Worm (Caenorhabditis elegans) whole organism, young adult: Measurements from ENCODE around the gene clec-175.

Source experiments
- B0261.1 ChIP-seq: sonication (generic microtip); optimal IDR thresholded peaks from 2 replicates; lab custom pipeline; 2016; ENCODE audit warnings: mild to moderate bottlenecking, missing genetic modification characterization, moderate library complexity, missing compliant biosample characterization
- B0336.3 ChIP-seq: fragments of 200-800 bp; sonication (Bioruptor generic); IDR thresholded peaks from 2 replicates; pipeline ENCODE4 v1.3.6; 2022; ENCODE audit warnings: missing genetic modification characterization, missing compliant biosample characterization
- D2030.7 ChIP-seq: fragments of 200-800 bp; sonication (Bioruptor generic); IDR thresholded peaks from 2 replicates; pipeline ENCODE4 v1.3.6; 2022; ENCODE audit warnings: missing genetic modification reagents, missing genetic modification characterization, missing compliant biosample characterization
- F22D6.2 ChIP-seq: sonication (generic microtip); optimal IDR thresholded peaks from 2 replicates; lab custom pipeline; 2016; ENCODE audit warnings: mild to moderate bottlenecking, missing genetic modification characterization, missing compliant biosample characterization
- F33H1.4 ChIP-seq: fragments of 200-800 bp; sonication (Bioruptor generic); IDR thresholded peaks from 2 replicates; pipeline ENCODE4 v1.3.6; 2022; ENCODE audit warnings: missing genetic modification reagents, missing genetic modification characterization, missing compliant biosample characterization
- F39B2.1 ChIP-seq: fragments of 200-800 bp; sonication (Bioruptor generic); IDR thresholded peaks from 2 replicates; pipeline ENCODE4 v1.3.6; 2022; ENCODE audit warnings: missing genetic modification reagents, missing genetic modification characterization, missing compliant biosample characterization
- F57A8.1 ChIP-seq: fragments of 200-800 bp; sonication (Bioruptor generic); optimal IDR thresholded peaks from 2 replicates; lab custom pipeline; 2018; ENCODE audit warnings: mild to moderate bottlenecking, missing genetic modification characterization, moderate library complexity, missing compliant biosample characterization
- T07F8.4 ChIP-seq: sonication (generic microtip); optimal IDR thresholded peaks from 2 replicates; lab custom pipeline; 2016; ENCODE audit warnings: mild to moderate bottlenecking, missing genetic modification characterization, moderate library complexity, missing compliant biosample characterization
- T26A5.8 ChIP-seq: sonication (generic microtip); optimal IDR thresholded peaks from 2 replicates; lab custom pipeline; 2016; ENCODE audit warnings: missing genetic modification characterization, missing compliant biosample characterization
- Y53G8AR.9 ChIP-seq: fragments of 200-800 bp; sonication (Bioruptor generic); conservative IDR thresholded peaks from 2 replicates; pipeline ENCODE4 v1.3.6; 2022; ENCODE audit warnings: missing genetic modification reagents, missing genetic modification characterization, missing compliant biosample characterization
- aptf-2 ChIP-seq: fragments of 200-800 bp; sonication (Bioruptor generic); conservative IDR thresholded peaks from 2 replicates; pipeline ENCODE4 v1.3.6; 2022; ENCODE audit warnings: missing genetic modification reagents, missing genetic modification characterization, missing compliant biosample characterization
- aptf-3 ChIP-seq: fragments of 200-800 bp; sonication (Bioruptor generic); IDR thresholded peaks from 2 replicates; pipeline ENCODE4 v1.3.6; 2022; ENCODE audit warnings: missing genetic modification characterization, missing compliant biosample characterization
- atf-7 ChIP-seq: sonication (generic microtip); optimal IDR thresholded peaks from 2 replicates; lab custom pipeline; 2017; ENCODE audit warnings: mild to moderate bottlenecking, missing genetic modification characterization, missing compliant biosample characterization
- athp-1 ChIP-seq: sonication (generic microtip); optimal IDR thresholded peaks from 2 replicates; lab custom pipeline; 2017; ENCODE audit warnings: mild to moderate bottlenecking, missing genetic modification characterization, missing compliant biosample characterization
- ccch-3 ChIP-seq: fragments of 200-800 bp; sonication (Bioruptor generic); optimal IDR thresholded peaks from 2 replicates; lab custom pipeline; 2018; ENCODE audit warnings: mild to moderate bottlenecking, missing genetic modification characterization, missing compliant biosample characterization
- cebp-2 ChIP-seq: fragments of 200-800 bp; sonication (Bioruptor generic); IDR thresholded peaks from 2 replicates; pipeline ENCODE4 v1.3.6; 2022; ENCODE audit warnings: missing genetic modification characterization, missing compliant biosample characterization
- ceh-100 ChIP-seq: fragments of 200-800 bp; sonication (Bioruptor generic); IDR thresholded peaks from 2 replicates; pipeline ENCODE4 v1.3.6; 2022; ENCODE audit warnings: missing genetic modification reagents, missing genetic modification characterization, missing compliant biosample characterization
- ceh-79 ChIP-seq: sonication (generic microtip); optimal IDR thresholded peaks from 2 replicates; lab custom pipeline; 2017; ENCODE audit warnings: mild to moderate bottlenecking, missing genetic modification characterization, missing compliant biosample characterization
- chd-7 ChIP-seq: sonication (generic microtip); optimal IDR thresholded peaks from 2 replicates; lab custom pipeline; 2016; ENCODE audit warnings: mild to moderate bottlenecking, missing genetic modification characterization, moderate library complexity, missing compliant biosample characterization
- efl-1 ChIP-seq: fragments of 150-350 bp; optimal IDR thresholded peaks from 2 replicates; lab custom pipeline; 2014; ENCODE audit warnings: missing biosample characterization, missing genetic modification reagents, missing genetic modification characterization
- egl-18 ChIP-seq: fragments of 200-800 bp; sonication (Bioruptor generic); IDR thresholded peaks from 2 replicates; pipeline ENCODE4 v1.3.6; 2022; ENCODE audit warnings: missing genetic modification reagents, missing genetic modification characterization, missing compliant biosample characterization
- egl-44 ChIP-seq: fragments of 200-800 bp; sonication (Bioruptor generic); IDR thresholded peaks from 2 replicates; pipeline ENCODE4 v1.3.6; 2022; ENCODE audit warnings: missing genetic modification reagents, missing genetic modification characterization, missing compliant biosample characterization
- fkh-3 ChIP-seq: sonication (generic microtip); optimal IDR thresholded peaks from 2 replicates; lab custom pipeline; 2016; ENCODE audit warnings: mild to moderate bottlenecking, missing genetic modification characterization, missing compliant biosample characterization
- gei-17 ChIP-seq: fragments of 200-800 bp; sonication (Bioruptor generic); optimal IDR thresholded peaks from 2 replicates; lab custom pipeline; 2018; ENCODE audit warnings: mild to moderate bottlenecking, missing genetic modification characterization, missing compliant biosample characterization
- him-1 ChIP-seq: sonication (generic microtip); optimal IDR thresholded peaks from 2 replicates; lab custom pipeline; 2016; ENCODE audit warnings: missing genotype, missing genetic modification reagents, missing genetic modification characterization, missing compliant biosample characterization
- hlh-26 ChIP-seq: fragments of 200-800 bp; sonication (Bioruptor generic); conservative IDR thresholded peaks from 2 replicates; pipeline ENCODE4 v1.3.6; 2022; ENCODE audit warnings: missing genetic modification reagents, missing genetic modification characterization, missing compliant biosample characterization
- hmg-20 ChIP-seq: fragments of 200-800 bp; sonication (Bioruptor generic); IDR thresholded peaks from 2 replicates; pipeline ENCODE4 v1.3.6; 2022; ENCODE audit warnings: missing genetic modification reagents, missing genetic modification characterization, missing compliant biosample characterization
- hrde-1 ChIP-seq: sonication (generic microtip); optimal IDR thresholded peaks from 2 replicates; lab custom pipeline; 2016; ENCODE audit warnings: missing genetic modification characterization, mild to moderate bottlenecking, missing compliant biosample characterization, moderate library complexity, missing genotype, missing genetic modification reagents, borderline replicate concordance
- lin-26 ChIP-seq: fragments of 200-800 bp; sonication (Bioruptor generic); IDR thresholded peaks from 2 replicates; pipeline ENCODE4 v1.3.6; 2022; ENCODE audit warnings: missing genetic modification reagents, missing genetic modification characterization, missing compliant biosample characterization
- lsl-1 ChIP-seq: fragments of 200-800 bp; sonication (Bioruptor generic); optimal IDR thresholded peaks from 2 replicates; lab custom pipeline; 2018; ENCODE audit warnings: mild to moderate bottlenecking, missing genetic modification characterization, moderate library complexity, missing compliant biosample characterization
- lsy-27 ChIP-seq: sonication (generic microtip); optimal IDR thresholded peaks from 2 replicates; lab custom pipeline; 2017; ENCODE audit warnings: missing genetic modification characterization, mild to moderate bottlenecking, missing compliant biosample characterization, antibody characterized with exemption, missing genotype, borderline replicate concordance; ENCODE audit not compliant: insufficient read depth
- madf-6 ChIP-seq: fragments of 200-800 bp; sonication (Bioruptor generic); IDR thresholded peaks from 2 replicates; pipeline ENCODE4 v1.3.6; 2022; ENCODE audit warnings: missing genetic modification reagents, missing genetic modification characterization, missing compliant biosample characterization
- mcd-1 ChIP-seq: fragments of 200-800 bp; sonication (Bioruptor generic); IDR thresholded peaks from 2 replicates; pipeline ENCODE4 v1.3.6; 2022; ENCODE audit warnings: missing genetic modification reagents, missing genetic modification characterization, missing compliant biosample characterization
- mes-4 ChIP-seq: sonication (generic microtip); optimal IDR thresholded peaks from 2 replicates; lab custom pipeline; 2016; ENCODE audit warnings: missing genotype, missing genetic modification characterization, missing compliant biosample characterization
- nfya-1 ChIP-seq: sonication (generic microtip); optimal IDR thresholded peaks from 2 replicates; lab custom pipeline; 2017; ENCODE audit warnings: antibody characterized with exemption, missing compliant biosample characterization, missing genetic modification characterization, borderline replicate concordance; ENCODE audit not compliant: insufficient read depth
- nhr-120 ChIP-seq: fragments of 200-800 bp; sonication (Bioruptor generic); IDR thresholded peaks from 2 replicates; pipeline ENCODE4 v1.3.6; 2022; ENCODE audit warnings: missing genetic modification characterization, missing compliant biosample characterization
- nhr-179 ChIP-seq: sonication (generic microtip); optimal IDR thresholded peaks from 2 replicates; lab custom pipeline; 2016; ENCODE audit warnings: mild to moderate bottlenecking, missing genetic modification characterization, missing compliant biosample characterization
- pbrm-1 ChIP-seq: fragments of 200-800 bp; sonication (Bioruptor generic); IDR thresholded peaks from 2 replicates; pipeline ENCODE4 v1.3.6; 2022; ENCODE audit warnings: missing genetic modification reagents, missing genetic modification characterization, missing compliant biosample characterization
- rpc-1 ChIP-seq, 2 experiments: fragments of 150-350 bp in 1 of 2; sonication (generic microtip) in 1 of 2; optimal IDR thresholded peaks; 2 replicates each; lab custom pipeline; 2014 to 2018; ENCODE audit warnings: missing biosample characterization in 1 of 2, missing genetic modification characterization in 1 of 2, missing genetic modification reagents in 1 of 2, missing genotype in 1 of 2
- snpc-3.4 ChIP-seq: sonication (generic microtip); optimal IDR thresholded peaks from 2 replicates; lab custom pipeline; 2017; ENCODE audit warnings: missing genetic modification characterization, mild to moderate bottlenecking, missing compliant biosample characterization, antibody characterized with exemption, moderate library complexity, missing genotype, missing genetic modification reagents
- snpc-4 ChIP-seq, 5 experiments: fragments of 150-350 bp in 1 of 5; sonication (generic microtip) in 4 of 5; optimal IDR thresholded peaks; 2 replicates each; lab custom pipeline; 2014 to 2018; ENCODE audit warnings: missing genetic modification characterization in 5 of 5, missing biosample characterization in 3 of 5, antibody characterized with exemption in 2 of 5, mild to moderate bottlenecking in 2 of 5, missing compliant biosample characterization in 2 of 5, missing genotype in 2 of 5, moderate library complexity in 2 of 5, missing genetic modification reagents in 1 of 5
- tbx-9 ChIP-seq: sonication (generic microtip); optimal IDR thresholded peaks from 2 replicates; lab custom pipeline; 2016; ENCODE audit warnings: borderline replicate concordance, missing genetic modification characterization, inconsistent platforms, missing compliant biosample characterization
- tlf-1 ChIP-seq: fragments of 200-800 bp; sonication (Bioruptor generic); optimal IDR thresholded peaks from 2 replicates; lab custom pipeline; 2018; ENCODE audit warnings: mild to moderate bottlenecking, missing genetic modification characterization, missing compliant biosample characterization
- xnd-1 ChIP-seq: sonication (generic microtip); optimal IDR thresholded peaks from 2 replicates; lab custom pipeline; 2016; ENCODE audit warnings: missing genotype, missing genetic modification reagents, missing genetic modification characterization, missing compliant biosample characterization
- zim-3 ChIP-seq: sonication (generic microtip); optimal IDR thresholded peaks from 2 replicates; lab custom pipeline; 2017; ENCODE audit warnings: mild to moderate bottlenecking, missing genetic modification characterization, moderate library complexity, missing compliant biosample characterization
- ztf-25 ChIP-seq: fragments of 200-800 bp; sonication (Bioruptor generic); IDR thresholded peaks from 2 replicates; pipeline ENCODE4 v1.3.6; 2022; ENCODE audit warnings: missing genetic modification reagents, missing genetic modification characterization, missing compliant biosample characterization
- ztf-6 ChIP-seq: fragments of 200-800 bp; sonication (Bioruptor generic); IDR thresholded peaks from 2 replicates; pipeline ENCODE4 v1.3.6; 2022; ENCODE audit warnings: missing genetic modification reagents, missing genetic modification characterization, missing compliant biosample characterization

The clec-175 gene

ce11 chrIV:4390438-4390894 is 31.7 kb upstream of the clec-175 start, which contains the start of the genes rpl-7A and set-21 (continued):
- peak; percentile 55 for TF ChIP-seq snpc-4 (GFP tag; optimal IDR thresholded peaks at IDR 0.05; lab: Kevin White, UChicago)
- peak; percentile 25 to 82 (median 74) for TF ChIP-seq snpc-4 (tag; optimal IDR thresholded peaks at IDR 0.05; lab: Kevin White, UChicago)
- no peak for TF ChIP-seq lsy-27 (tag; lab: Kevin White, UChicago)
- TF ChIP-seq egl-18 (GFP tag; lab: Robert Waterston, UW), result peak; percentile 97
- TF ChIP-seq atf-7, result peak; percentile 85
- peak; percentile 98 for TF ChIP-seq pbrm-1 (GFP tag; lab: Robert Waterston, UW)
- peak; percentile 88 for TF ChIP-seq aptf-2 (GFP tag; lab: Robert Waterston, UW)
- TF ChIP-seq F33H1.4, result peak; percentile 96
- TF ChIP-seq cebp-2 (GFP tag; lab: Robert Waterston, UW), result peak; percentile 92; the same call in 1 of the 2 replicates
- peak; percentile 90 for TF ChIP-seq hmg-20 (GFP tag; lab: Robert Waterston, UW)
- TF ChIP-seq rpc-1 (optimal IDR thresholded peaks at IDR 0.05; lab: Kevin White, UChicago), result no peak
- no peak for TF ChIP-seq rpc-1 (tag; optimal IDR thresholded peaks at IDR 0.05; lab: Kevin White, UChicago)
- peak; percentile 100 for TF ChIP-seq mcd-1 (GFP tag; lab: Robert Waterston, UW)
- peak; percentile 92 for TF ChIP-seq ceh-100 (GFP tag; lab: Robert Waterston, UW)
- no peak for TF ChIP-seq nhr-120 (GFP tag; lab: Robert Waterston, UW)
- 0 out of 2 replicates have a peak, but pooled peaks have one; percentile 19 for TF ChIP-seq ztf-25 (GFP tag; lab: Robert Waterston, UW)
- TF ChIP-seq T26A5.8 (tag; lab: Kevin White, UChicago), result no peak
- no peak for TF ChIP-seq zim-3 (tag; lab: Kevin White, UChicago)
- peak; percentile 89 for TF ChIP-seq ztf-6
- no peak for TF ChIP-seq T07F8.4 (tag; lab: Kevin White, UChicago)
- TF ChIP-seq F57A8.1 (GFP tag; lab: Kevin White, UChicago), result no peak
- TF ChIP-seq gei-17 (GFP tag; lab: Kevin White, UChicago), result peak; percentile 68
- no peak for TF ChIP-seq ceh-79 (tag; lab: Kevin White, UChicago)
- TF ChIP-seq xnd-1 (tag; lab: Kevin White, UChicago), result peak; percentile 67
- peak; percentile 89 for TF ChIP-seq efl-1 (GFP tag; lab: Kevin White, UChicago)
- peak; percentile 62; the same call in 1 of the 2 replicates for TF ChIP-seq egl-44
- no peak for TF ChIP-seq fkh-3 (tag; lab: Kevin White, UChicago)
- peak; percentile 90 for TF ChIP-seq B0336.3
- peak; percentile 72 for TF ChIP-seq chd-7
- TF ChIP-seq D2030.7, result peak; percentile 97
- TF ChIP-seq ccch-3, result no peak
- TF ChIP-seq lsl-1 (GFP tag; lab: Kevin White, UChicago), result peak; percentile 83
- TF ChIP-seq aptf-3, result no peak
- no peak for TF ChIP-seq nhr-179
- TF ChIP-seq snpc-3.4, result peak; percentile 77
- TF ChIP-seq nfya-1 (tag; lab: Kevin White, UChicago), result no peak
- no peak for TF ChIP-seq mes-4 (tag; lab: Kevin White, UChicago)
- peak; percentile 25; the same call in 1 of the 2 replicates for TF ChIP-seq lin-26 (GFP tag; lab: Robert Waterston, UW)
- TF ChIP-seq B0261.1 (tag; lab: Kevin White, UChicago), result no peak
- TF ChIP-seq tbx-9, result no peak
- TF ChIP-seq athp-1 (tag; lab: Kevin White, UChicago), result peak; percentile 81
- TF ChIP-seq F39B2.1 (GFP tag; lab: Robert Waterston, UW), result peak; percentile 91
- peak; percentile 75 for TF ChIP-seq F22D6.2 (tag; lab: Kevin White, UChicago)
- peak; percentile 98 for TF ChIP-seq tlf-1 (GFP tag; lab: Kevin White, UChicago)
- TF ChIP-seq hlh-26 (GFP tag; lab: Robert Waterston, UW), result no peak
- peak; percentile 46 for TF ChIP-seq hrde-1
- TF ChIP-seq madf-6 (GFP tag; lab: Robert Waterston, UW), result peak; percentile 95
- peak; percentile 87 for TF ChIP-seq him-1 (tag; lab: Kevin White, UChicago)
- peak; percentile 99 for TF ChIP-seq Y53G8AR.9 (GFP tag; lab: Robert Waterston, UW)
